Fruit fly (Drosophila melanogaster): ENCODE results near the gene CG5897.

DNA sequence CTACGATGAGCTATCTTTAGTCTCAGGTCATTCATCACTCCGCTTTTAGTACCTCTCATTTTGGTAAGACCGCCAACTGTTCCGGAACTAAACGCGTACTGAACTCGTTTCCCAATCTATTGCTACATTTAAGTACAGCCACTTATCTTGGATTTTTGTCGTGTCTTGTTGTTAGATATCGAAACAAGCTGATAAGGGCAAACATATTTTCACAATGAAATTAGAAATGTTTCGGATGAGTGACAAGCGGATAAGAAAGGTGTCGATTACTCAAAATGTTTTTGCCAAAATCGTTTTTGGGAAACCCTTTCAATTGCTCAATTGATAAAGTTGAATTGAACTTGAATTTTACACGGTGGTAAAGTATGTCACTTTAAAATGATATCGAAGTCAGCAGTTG, at the start of gene CG5897:
- TF ChIP-seq pan (optimal IDR thresholded peaks at IDR 0.05) = no peak
- no peak for TF ChIP-seq tai (GFP tag; optimal IDR thresholded peaks at IDR 0.05)
